Worm (Caenorhabditis elegans): ENCODE data around the gene W08F4.5.

The W08F4.5 gene

DNA sequence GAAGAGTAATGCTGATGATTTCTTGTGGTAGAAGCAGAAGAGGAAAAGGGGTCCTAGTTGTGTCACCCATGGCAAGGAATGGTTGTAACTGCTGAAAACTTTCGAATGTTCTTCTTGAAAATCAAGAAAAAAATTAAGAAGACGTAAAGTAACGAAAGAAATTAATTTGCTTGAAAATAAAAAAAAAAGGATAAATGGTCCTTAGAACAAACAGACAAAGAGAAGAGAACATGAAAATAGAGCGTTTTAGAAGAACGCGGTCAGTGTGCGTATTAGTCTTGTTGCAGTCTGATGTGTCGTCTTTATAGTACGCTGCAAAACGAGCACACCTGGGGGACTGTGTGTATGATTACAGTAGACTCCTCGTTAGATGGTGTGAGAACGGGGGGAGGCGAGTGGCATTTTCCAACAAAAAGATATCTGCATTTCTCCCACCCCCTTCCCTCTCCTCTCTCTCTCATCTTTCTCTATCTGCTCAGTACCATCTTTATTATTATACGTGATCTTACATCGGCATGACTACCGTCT, 15.7 kb upstream of the W08F4.5 start, which contains the start of the genes W08F4.12 and W08F4.13:
Gene W08F4.12 (minus strand): TSS at position 101 of the 528 bp plus-strand sequence.
Gene W08F4.13 (plus strand): TSS at position 478 of the 528 bp plus-strand sequence.
- no peak for TF ChIP-seq sox-4 (tag; optimal IDR thresholded peaks at IDR 0.05)
- no peak for TF ChIP-seq unc-86 (tag; optimal IDR thresholded peaks at IDR 0.05)
- TF ChIP-seq rnt-1 (tag; optimal IDR thresholded peaks at IDR 0.05), result no peak
- no peak for TF ChIP-seq ahr-1 (tag; optimal IDR thresholded peaks at IDR 0.05)
- no peak for TF ChIP-seq ceh-19 (GFP tag; optimal IDR thresholded peaks at IDR 0.05)
- TF ChIP-seq lim-6 (tag; optimal IDR thresholded peaks at IDR 0.05), result no peak
- TF ChIP-seq unc-3 (GFP tag; conservative IDR thresholded peaks at IDR 0.05), result no peak
- TF ChIP-seq unc-3 (tag; optimal IDR thresholded peaks at IDR 0.05), result no peak
- no peak for TF ChIP-seq npax-4 (tag; optimal IDR thresholded peaks at IDR 0.05)
- TF ChIP-seq eyg-1 (tag; optimal IDR thresholded peaks at IDR 0.05), result no peak
- TF ChIP-seq ttx-3 (tag; optimal IDR thresholded peaks at IDR 0.05), result no peak
- no peak for TF ChIP-seq ceh-9 (tag; optimal IDR thresholded peaks at IDR 0.05)
- TF ChIP-seq pqm-1 (tag; optimal IDR thresholded peaks at IDR 0.05), result no peak
- no peak for TF ChIP-seq gmeb-2 (tag; optimal IDR thresholded peaks at IDR 0.05)
- no peak for TF ChIP-seq tbx-7 (tag; optimal IDR thresholded peaks at IDR 0.05)
- TF ChIP-seq dve-1 (tag; optimal IDR thresholded peaks at IDR 0.05), result no peak
- TF ChIP-seq pha-2 (tag; optimal IDR thresholded peaks at IDR 0.05), result no peak
- no peak for TF ChIP-seq hlh-30 (tag; optimal IDR thresholded peaks at IDR 0.05; ENCODE audit: insufficient read depth)
- no peak for TF ChIP-seq ztf-16 (tag; optimal IDR thresholded peaks at IDR 0.05)

DNA sequence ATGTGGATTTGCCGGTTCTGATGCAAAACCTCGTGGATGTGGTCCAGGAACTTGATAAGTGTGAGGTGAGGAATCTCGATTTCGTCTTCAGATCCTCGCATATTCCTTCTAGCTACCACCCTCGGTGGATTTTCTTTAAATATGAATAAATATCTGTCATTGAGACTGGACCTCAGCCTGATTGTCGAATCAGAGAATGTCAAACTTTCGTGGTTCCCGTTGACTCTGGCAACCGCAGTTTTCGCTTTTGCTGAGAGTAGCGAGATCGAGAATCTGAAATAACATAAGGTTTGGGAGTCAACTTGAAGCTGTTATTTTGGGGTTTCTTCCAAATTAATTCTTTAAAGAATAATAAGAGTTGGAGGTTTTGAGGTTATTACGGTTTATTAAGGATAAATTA, 14.0 kb upstream of the W08F4.5 start, which contains the start of gene fbxb-14:
Gene fbxb-14 (minus strand): TSS at position 101 of the 400 bp plus-strand sequence.
- no peak for TF ChIP-seq gmeb-2 (tag; optimal IDR thresholded peaks at IDR 0.05)
- TF ChIP-seq unc-3 (GFP tag; conservative IDR thresholded peaks at IDR 0.05), result no peak
- TF ChIP-seq unc-3 (tag; optimal IDR thresholded peaks at IDR 0.05), result no peak
- no peak for TF ChIP-seq lin-11 (tag; optimal IDR thresholded peaks at IDR 0.05)
- no peak for TF ChIP-seq ref-2 (tag; optimal IDR thresholded peaks at IDR 0.05)
- no peak for TF ChIP-seq pag-3 (tag; optimal IDR thresholded peaks at IDR 0.05; ENCODE audit: borderline replicate concordance)
- TF ChIP-seq ceh-22 (tag; optimal IDR thresholded peaks at IDR 0.05), result no peak
- no peak for TF ChIP-seq pax-1 (tag; optimal IDR thresholded peaks at IDR 0.05)
- no peak for TF ChIP-seq ceh-19 (GFP tag; optimal IDR thresholded peaks at IDR 0.05)
- no peak for TF ChIP-seq ztf-16 (tag; optimal IDR thresholded peaks at IDR 0.05)
- no peak for TF ChIP-seq ahr-1 (tag; optimal IDR thresholded peaks at IDR 0.05)
- no peak for TF ChIP-seq hlh-13 (GFP tag; optimal IDR thresholded peaks at IDR 0.05)
- TF ChIP-seq che-1 (tag; optimal IDR thresholded peaks at IDR 0.05), result no peak
- no peak for TF ChIP-seq eyg-1 (tag; optimal IDR thresholded peaks at IDR 0.05)
- TF ChIP-seq ceh-31 (tag; optimal IDR thresholded peaks at IDR 0.05), result no peak
- no peak for TF ChIP-seq hlh-6 (tag; optimal IDR thresholded peaks at IDR 0.05)
- TF ChIP-seq tbx-7 (tag; optimal IDR thresholded peaks at IDR 0.05), result no peak
- no peak for TF ChIP-seq ceh-6 (GFP tag; optimal IDR thresholded peaks at IDR 0.05)
- TF ChIP-seq sox-2 (GFP tag; IDR thresholded peaks at IDR 0.05), result no peak
- TF ChIP-seq rnt-1 (tag; optimal IDR thresholded peaks at IDR 0.05), result no peak
- TF ChIP-seq ceh-30 (tag; optimal IDR thresholded peaks at IDR 0.05), result no peak

DNA sequence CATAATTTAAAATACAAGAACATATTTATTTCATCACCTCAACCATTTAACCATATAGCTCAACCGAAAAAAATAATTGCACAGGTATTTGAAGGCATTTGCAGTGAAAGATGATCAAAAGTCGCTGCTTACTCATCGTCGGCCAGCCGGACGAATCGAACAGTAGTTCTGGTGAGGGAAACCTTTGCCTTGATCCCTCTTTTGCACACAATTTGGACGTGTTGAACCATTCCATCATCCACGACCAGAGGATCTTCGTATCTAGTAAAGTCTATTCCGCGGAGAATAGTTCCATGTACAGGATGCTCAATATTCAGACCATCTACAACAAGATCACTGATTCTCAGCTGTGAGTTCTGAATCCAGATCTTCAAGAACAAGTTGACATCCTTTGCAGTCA, 13.3 kb upstream of the W08F4.5 start:
- TF ChIP-seq hlh-13 (GFP tag; optimal IDR thresholded peaks at IDR 0.05) (no peak), tbx-2 (tag; optimal IDR thresholded peaks at IDR 0.05) (no peak), ets-4 (tag; optimal IDR thresholded peaks at IDR 0.05) (no peak), ceh-9 (tag; optimal IDR thresholded peaks at IDR 0.05) (no peak), C08G9.2 (tag; optimal IDR thresholded peaks at IDR 0.05) (no peak), nhr-232 (tag; optimal IDR thresholded peaks at IDR 0.05) (no peak), pha-2 (tag; optimal IDR thresholded peaks at IDR 0.05) (no peak), pag-3 (tag; optimal IDR thresholded peaks at IDR 0.05; ENCODE audit: borderline replicate concordance) (no peak), unc-42 (tag; optimal IDR thresholded peaks at IDR 0.05) (no peak), ceh-2 (tag; optimal IDR thresholded peaks at IDR 0.05) (no peak), ama-1 (optimal IDR thresholded peaks at IDR 0.05) (no peak)
